Worm (Caenorhabditis elegans) whole organism, early embryonic: ENCODE measurements around the gene R09H10.7.

ENCODE experiments used
- B0310.2 ChIP-seq: sonication (generic microtip); optimal IDR thresholded peaks from 2 replicates; lab custom pipeline; 2016; ENCODE audit warnings: mild to moderate bottlenecking, missing genetic modification characterization, missing compliant biosample characterization
- F13C5.2 ChIP-seq: sonication (generic microtip); optimal IDR thresholded peaks from 2 replicates; lab custom pipeline; 2017; ENCODE audit warnings: mild to moderate bottlenecking, missing genetic modification characterization, inconsistent platforms, missing compliant biosample characterization
- aly-1 ChIP-seq: sonication (generic microtip); optimal IDR thresholded peaks from 2 replicates; lab custom pipeline; 2016; ENCODE audit warnings: missing genetic modification characterization, missing compliant biosample characterization
- ama-1 ChIP-seq: fragments of 150-350 bp; optimal IDR thresholded peaks from 2 replicates; lab custom pipeline; 2014
- ceh-13 ChIP-seq: fragments of 200-800 bp; sonication (Bioruptor generic); optimal IDR thresholded peaks from 2 replicates; lab custom pipeline; 2018; ENCODE audit warnings: mild to moderate bottlenecking, missing genetic modification characterization, missing compliant biosample characterization
- ceh-36 ChIP-seq: sonication (generic microtip); optimal IDR thresholded peaks from 2 replicates; lab custom pipeline; 2016; ENCODE audit warnings: missing genetic modification characterization, inconsistent platforms, missing compliant biosample characterization
- ets-7 ChIP-seq: sonication (generic microtip); optimal IDR thresholded peaks from 2 replicates; lab custom pipeline; 2016; ENCODE audit warnings: missing genotype, missing genetic modification characterization, missing compliant biosample characterization
- flt-1 ChIP-seq: fragments of 200-800 bp; sonication (Bioruptor generic); IDR thresholded peaks from 2 replicates; pipeline ENCODE4 v1.3.6; 2022; ENCODE audit warnings: missing genetic modification characterization, missing compliant biosample characterization
- hmbx-1 ChIP-seq: sonication (generic microtip); optimal IDR thresholded peaks from 2 replicates; lab custom pipeline; 2016; ENCODE audit warnings: mild to moderate bottlenecking, missing genetic modification characterization, missing compliant biosample characterization
- hmg-4 ChIP-seq: fragments of 200-800 bp; sonication (Bioruptor generic); optimal IDR thresholded peaks from 2 replicates; lab custom pipeline; 2018; ENCODE audit warnings: mild to moderate bottlenecking, missing genetic modification characterization, missing compliant biosample characterization
- pes-1 ChIP-seq: fragments of 200-800 bp; sonication (Bioruptor generic); IDR thresholded peaks from 2 replicates; pipeline ENCODE4 v1.3.6; 2022; ENCODE audit warnings: missing genetic modification reagents, missing genetic modification characterization, missing compliant biosample characterization
- scrt-1 ChIP-seq: fragments of 200-800 bp; sonication (Bioruptor generic); IDR thresholded peaks from 2 replicates; pipeline ENCODE4 v1.3.6; 2022; ENCODE audit warnings: missing genetic modification characterization, missing compliant biosample characterization
- tbx-11 ChIP-seq: fragments of 200-800 bp; sonication (Bioruptor generic); IDR thresholded peaks from 2 replicates; pipeline ENCODE4 v1.3.6; 2022; ENCODE audit warnings: missing genetic modification characterization, missing compliant biosample characterization
- tra-4 ChIP-seq: sonication (generic microtip); optimal IDR thresholded peaks from 2 replicates; lab custom pipeline; 2017; ENCODE audit warnings: missing genetic modification characterization, missing compliant biosample characterization

DNA sequence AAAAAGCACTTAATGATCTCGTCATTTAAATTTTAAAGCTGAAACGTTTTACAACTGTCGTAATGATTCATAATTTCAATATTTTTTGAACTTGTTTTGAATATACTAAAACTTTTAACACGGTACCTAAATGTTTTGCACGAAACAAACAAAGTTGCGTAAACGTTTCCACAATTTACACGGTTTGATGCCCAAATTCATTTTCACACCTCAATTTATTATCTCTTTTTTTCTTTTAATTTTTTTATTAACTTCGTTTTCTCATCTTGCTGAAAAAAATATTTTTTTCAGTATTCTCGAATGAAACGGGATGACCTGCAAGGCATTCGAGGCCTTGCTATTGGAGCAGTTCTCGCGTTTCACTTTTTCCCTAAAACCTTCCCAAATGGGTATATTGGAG, 36.7 kb upstream of the R09H10.7 start, which contains the start of gene oac-8:
- TF ChIP-seq ceh-36 (tag; lab: Kevin White, UChicago) = no peak
- TF ChIP-seq scrt-1 (GFP tag; lab: Robert Waterston, UW) = no peak
- TF ChIP-seq ets-7 (tag; lab: Kevin White, UChicago) = no peak
- no peak for TF ChIP-seq ama-1 (lab: Kevin White, UChicago)
- TF ChIP-seq flt-1 (GFP tag; lab: Robert Waterston, UW) = no peak
- TF ChIP-seq tra-4 (tag; lab: Kevin White, UChicago) = no peak
- TF ChIP-seq pes-1 = no peak
- no peak for TF ChIP-seq B0310.2
- TF ChIP-seq tbx-11 (GFP tag; lab: Robert Waterston, UW) = no peak
- no peak for TF ChIP-seq hmg-4 (GFP tag; lab: Kevin White, UChicago)
- TF ChIP-seq ceh-13 (GFP tag; lab: Kevin White, UChicago) = no peak
- no peak for TF ChIP-seq F13C5.2 (tag; lab: Kevin White, UChicago)
- no peak for TF ChIP-seq hmbx-1 (tag; lab: Kevin White, UChicago)
- no peak for TF ChIP-seq aly-1 (tag; lab: Kevin White, UChicago)
